Fruit fly (Drosophila melanogaster) ovary, adult (tissue): ENCODE measurements around the gene CG1695.

Experiments used
- CG17801 ChIP-seq: fragments of 200-800 bp; optimal IDR thresholded peaks from 2 replicates; lab custom pipeline; 2019; ENCODE audit warnings: missing biosample characterization, mild to moderate bottlenecking, missing genetic modification characterization, moderate library complexity; ENCODE audit not compliant: partially characterized antibody

CG1695 gene

DNA sequence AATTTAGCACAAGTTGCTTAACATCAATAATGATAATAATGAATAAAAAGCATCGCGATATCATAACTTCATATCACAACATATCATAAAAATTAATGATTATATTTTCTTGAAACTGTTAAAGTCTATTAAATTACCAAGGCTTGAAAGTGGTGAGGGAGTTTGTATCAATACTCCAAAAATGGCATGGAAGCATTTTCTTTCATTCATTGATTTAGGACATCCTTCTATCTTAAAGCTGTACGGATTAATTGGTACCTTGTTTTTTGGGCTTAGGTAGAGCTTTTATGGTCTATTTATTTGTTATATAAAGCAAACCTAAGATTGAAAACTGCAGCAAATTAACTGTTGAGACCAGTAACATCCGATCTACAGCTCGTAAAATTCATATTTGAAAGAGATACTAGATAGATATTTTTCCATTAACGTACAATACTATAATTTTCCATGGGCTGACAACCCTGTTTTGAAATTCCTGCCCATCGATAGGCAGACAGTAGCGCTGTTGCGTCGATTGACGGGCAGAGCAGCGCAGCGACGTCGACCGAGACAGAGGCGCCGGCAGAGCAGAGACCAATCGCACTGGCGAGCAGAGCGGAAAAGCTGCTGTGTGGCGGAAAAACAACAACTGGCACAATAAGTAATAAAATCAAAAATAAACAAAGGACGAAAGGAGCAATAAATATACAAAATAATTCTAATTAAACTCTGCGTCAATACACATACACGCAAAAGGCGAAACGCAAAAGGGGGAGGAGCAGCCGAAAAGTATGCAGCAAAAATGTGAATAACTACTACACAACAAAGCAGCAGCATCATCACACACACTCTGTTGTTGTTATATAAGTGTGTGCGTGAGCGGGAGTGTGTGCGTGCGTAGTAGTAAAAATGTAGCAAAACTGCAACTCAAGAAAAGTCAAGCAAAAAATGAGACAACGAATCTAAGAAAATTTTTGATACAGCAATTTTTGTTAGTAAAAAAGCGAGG lies at the start of gene CG1695:
Gene CG1695, plus strand, starts transcription at position 606 of the 988 bp plus-strand sequence.
- no peak for TF ChIP-seq CG17801

DNA sequence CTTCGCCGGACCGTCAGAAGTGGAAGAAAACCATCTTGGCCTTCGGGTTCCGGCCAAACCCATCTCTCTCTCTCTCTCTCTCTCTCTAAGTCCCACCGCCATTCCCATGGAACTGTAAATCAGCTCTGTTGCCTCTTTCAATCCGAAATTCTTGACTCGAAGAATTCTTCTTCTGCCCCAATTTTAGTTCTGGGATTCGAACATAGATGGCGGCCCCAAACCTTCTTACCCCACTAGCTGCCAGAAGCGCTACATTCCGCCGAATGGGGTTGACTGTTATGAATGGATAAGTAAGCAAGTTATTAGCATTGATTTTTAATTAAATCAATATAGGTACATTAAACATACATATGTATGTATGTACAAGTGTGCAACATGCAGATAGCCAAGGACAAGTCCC lies 47.9 kb upstream of the CG1695 start:
- no peak for TF ChIP-seq CG17801

DNA sequence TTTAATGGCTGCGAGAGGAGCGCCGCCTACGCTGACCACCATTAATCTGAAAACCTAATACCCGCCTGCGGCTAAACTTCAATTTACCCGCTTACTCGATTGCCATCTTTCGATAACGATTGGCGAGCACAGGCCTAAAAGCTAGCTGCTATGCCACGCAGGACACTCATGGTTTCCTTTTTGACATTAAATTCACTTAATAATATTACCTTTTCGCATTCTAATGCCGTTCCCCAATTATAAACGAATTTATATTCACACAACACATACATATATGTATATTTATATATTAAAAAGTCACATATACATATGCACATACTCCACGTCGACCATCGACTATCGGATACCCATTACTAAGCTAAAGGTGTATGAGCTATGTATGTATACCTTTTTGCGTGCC lies 44.1 kb upstream of the CG1695 start:
- no peak for TF ChIP-seq CG17801

DNA sequence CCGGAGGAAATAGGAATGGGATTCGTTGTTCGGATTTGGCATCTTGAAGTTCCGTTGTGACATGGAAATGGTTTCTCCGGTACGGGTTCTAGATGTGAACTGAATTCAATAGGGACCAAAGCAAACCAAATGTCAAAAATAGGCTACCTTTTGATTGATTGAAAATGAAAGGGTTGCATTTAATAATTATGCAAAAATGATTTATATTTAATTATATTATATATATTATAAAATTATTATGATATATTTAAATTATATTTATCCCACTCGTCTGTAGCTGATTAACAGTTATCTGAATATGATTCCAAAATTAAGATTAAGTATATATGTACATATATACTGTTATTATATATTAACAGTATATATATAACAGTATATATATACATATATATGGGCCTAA lies 43.0 kb upstream of the CG1695 start, which contains the start of gene jb:
Gene jb, minus strand, starts transcription at position 101 of the 400 bp plus-strand sequence.
- TF ChIP-seq CG17801, result no peak

DNA sequence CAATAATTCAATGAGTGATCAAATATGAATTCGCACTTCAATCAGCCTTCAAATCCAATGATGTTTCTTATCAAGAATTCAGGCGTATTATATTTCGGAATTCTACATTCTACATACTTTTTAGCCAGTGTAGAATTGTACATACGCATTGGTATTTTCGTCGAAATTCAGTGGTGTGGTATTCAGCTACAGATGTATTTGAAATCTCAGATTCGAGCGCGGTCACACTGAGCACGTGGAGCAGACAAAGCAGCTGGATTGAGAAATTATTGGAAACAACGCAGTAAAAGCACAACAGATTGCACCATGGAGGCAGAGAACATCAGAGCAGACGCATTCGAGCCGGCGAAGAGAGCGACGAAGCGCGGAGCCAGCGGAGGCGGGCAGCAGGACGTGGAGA lies 42.5 kb upstream of the CG1695 start:
- peak; percentile 5 for TF ChIP-seq CG17801

DNA sequence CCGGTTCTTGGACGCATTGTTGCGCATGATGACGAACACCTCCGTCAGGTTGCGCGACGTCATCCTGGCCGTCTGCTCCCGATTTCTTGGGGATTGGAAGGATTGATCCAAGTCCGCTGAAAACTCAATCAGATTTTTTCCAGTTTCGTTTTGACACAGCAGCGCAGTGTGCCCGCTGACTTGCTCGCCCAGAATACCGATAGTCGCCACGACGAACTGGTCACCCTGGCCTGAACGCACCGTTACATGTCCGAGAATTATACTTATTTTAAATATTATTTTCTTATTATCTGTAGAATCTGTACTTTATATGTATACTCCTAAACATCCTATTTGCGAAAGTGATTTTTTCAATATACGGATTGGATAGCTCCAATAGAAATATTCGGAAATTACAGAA lies 40.2 kb upstream of the CG1695 start, which contains the start of gene Syx16:
Gene Syx16, minus strand, starts transcription at position 172 of the 400 bp plus-strand sequence.
- TF ChIP-seq CG17801, result no peak

DNA sequence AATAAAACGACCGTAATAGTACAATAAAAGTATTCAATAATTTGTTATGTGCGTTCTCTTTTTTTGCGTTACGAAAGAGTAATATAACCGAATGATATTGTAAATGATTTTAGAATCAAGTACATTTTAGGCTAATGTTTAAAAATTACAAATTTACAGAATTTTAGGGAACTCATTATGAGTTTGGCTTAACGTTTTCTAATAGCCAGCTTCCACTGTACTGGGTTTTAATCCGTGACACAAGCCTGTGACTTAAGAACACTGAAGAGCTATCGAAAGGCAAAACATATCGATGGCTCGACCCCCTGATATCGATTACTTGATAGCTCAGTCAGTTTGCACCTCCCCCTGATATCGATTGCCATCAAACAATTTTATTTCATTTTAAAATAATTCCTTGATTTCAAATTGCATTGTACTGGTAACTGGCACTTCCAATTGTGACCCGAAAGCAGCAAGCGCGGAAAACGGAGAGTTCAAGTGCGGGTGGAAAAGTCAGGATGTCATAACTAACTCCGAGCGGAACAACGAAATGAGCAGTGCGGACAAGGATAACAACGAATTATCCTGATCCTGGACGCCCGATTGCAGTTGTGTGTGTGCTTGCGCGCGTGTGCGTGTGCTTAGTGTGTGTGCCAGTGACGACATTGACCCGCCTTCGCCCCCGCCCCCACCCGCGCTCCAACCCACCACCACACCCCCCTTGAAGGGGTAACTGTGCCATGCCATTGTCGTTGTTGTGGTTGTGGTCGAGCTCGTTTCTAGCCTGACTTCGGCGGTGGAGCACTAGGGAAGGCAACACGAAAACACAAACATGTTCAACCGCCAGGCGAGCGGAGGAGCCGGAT lies 39.5 kb upstream of the CG1695 start, which contains the start of gene HERC2:
Gene HERC2, plus strand, starts transcription at position 330 of the 848 bp plus-strand sequence.
- TF ChIP-seq CG17801, result no peak

DNA sequence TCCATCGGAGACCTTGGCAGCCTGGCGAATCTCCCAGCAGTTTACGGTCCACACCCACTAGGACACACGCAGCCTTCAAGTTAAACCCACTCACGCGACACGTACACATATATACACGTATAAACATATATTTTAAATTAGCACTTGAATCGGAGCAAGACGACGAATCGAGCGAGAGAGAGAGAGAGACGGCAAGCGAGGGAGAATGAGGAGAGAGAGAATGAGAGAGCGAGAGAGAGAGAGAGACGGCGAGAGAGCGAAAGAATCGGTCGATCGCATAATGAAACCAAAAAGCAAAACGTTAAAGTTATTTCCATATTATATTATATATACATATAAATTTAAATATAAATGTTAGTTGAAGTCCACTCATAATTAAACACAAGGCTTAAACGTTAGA lies 22.1 kb upstream of the CG1695 start:
- no peak for TF ChIP-seq CG17801

DNA sequence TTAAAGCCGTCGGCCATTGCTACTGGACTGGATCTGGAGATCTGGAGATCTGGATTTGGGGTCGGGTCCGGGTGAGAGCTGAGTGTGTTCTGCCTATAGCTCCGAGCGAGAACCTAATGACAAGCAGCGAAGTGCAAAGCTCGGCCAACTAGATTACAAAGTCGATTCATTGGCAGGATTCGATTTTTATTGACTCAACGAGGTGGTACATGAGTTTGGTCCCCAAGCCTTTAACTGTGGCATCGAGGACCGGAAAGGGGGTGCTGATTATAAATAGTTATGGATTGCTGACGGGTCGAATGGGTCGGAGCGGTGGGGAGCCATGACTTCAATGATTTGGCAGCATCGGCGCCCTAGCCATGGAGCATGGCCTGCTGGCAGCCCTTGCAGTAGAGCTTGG lies 20.3 kb upstream of the CG1695 start, which contains the start of gene CG15459:
Gene CG15459, minus strand, starts transcription at position 101 of the 400 bp plus-strand sequence.
- TF ChIP-seq CG17801, result no peak

DNA sequence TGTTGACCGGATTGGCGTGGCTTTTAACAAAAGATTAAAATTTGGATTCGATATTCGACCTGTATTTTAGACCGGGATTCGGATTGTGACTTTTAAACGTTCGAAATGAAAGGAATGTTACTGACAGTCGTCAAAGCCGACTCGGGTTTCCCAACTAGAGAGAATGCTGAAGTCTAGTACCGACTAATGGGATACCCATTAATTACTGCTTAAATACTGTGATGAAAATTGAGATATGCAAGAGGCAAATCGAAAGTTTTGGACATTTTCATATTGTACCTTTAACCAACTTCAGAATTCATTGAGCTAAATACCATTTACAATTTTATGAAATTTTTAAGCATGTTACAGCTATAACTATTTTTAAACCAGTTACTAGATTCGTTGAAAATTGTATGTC lies 19.7 kb upstream of the CG1695 start, which contains the start of gene CG15458:
Gene CG15458, minus strand, starts transcription at position 101 of the 400 bp plus-strand sequence.
- no peak for TF ChIP-seq CG17801

DNA sequence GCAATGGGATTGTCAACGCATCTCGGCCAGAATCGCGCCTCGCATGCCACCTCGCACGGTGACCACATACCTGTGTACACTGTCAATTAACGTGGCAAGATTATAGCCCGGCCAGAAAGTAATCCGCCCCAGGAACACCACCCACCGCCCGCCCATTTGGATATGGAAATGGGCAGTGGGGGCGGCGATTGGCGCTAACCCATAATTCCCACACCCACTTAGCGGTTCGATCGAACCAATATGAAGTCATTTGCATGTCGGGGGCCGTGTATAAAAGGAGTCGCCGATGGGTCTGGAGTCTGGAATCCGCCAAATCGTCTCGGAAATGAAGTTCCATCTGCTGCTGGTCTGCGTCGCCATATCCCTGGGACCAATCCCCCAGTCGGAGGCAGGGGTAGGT lies 18.3 kb upstream of the CG1695 start, which contains the start of gene Obp19a:
Gene Obp19a, plus strand, starts transcription at position 301 of the 400 bp plus-strand sequence.
- no peak for TF ChIP-seq CG17801

DNA sequence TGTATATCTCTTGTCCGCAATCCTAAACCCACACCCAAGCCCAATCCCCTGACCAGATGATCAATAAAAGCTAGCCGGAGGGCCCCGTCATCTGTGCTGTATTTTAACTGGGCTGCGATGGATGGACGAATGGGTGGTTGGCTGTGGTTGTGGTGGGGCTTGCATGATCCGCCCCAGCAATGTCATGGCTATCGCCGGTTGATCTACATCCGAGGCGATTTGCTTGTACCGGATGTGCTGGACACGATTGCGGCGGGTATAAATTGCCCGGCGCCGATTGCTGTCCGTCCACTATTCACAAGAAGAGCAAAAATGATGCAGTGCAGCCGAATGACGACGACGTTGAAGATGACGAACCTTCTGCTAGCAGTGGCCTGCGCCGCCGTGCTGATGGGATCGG lies 17.3 kb upstream of the CG1695 start, which contains the start of gene Obp19b:
Gene Obp19b, plus strand, starts transcription at position 301 of the 400 bp plus-strand sequence.
- no peak for TF ChIP-seq CG17801

DNA sequence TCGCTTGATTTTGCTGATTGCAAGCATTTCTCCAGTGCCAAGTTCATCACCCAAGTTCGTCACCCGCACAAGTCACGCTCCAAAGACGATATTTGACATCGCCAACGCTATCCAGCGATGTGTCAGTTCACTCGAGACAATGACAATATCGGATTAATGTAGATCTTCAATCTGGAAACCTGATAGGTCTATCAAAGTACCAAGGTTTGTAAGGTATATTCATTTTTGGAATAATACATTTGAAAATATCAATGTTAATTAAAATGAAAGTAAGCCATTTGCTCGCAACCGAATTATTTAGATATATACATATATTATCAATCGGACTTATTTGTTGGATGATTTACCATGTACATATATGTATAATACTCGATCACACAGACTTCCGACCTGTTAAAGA lies 14.9 kb upstream of the CG1695 start, which contains the start of gene Obp19c:
Gene Obp19c, minus strand, starts transcription at position 101 of the 400 bp plus-strand sequence.
- TF ChIP-seq CG17801, result no peak

DNA sequence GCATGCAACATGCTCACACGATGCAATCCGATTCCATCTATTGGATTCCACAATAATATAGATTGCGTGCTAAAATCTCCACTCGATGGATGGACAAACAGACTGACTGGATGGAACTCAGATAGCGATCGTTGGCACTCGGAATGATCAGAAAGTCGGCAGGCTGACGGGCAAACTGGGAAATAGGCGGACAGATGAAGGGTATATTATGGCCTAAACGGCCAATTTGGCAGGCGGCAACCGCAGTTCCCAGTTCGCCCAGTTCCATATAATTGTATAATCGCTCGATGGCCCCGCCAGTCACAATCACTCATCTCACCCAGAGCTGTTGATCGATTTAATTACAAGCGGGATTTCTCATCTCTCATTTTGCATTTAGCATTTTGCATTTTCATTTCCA lies 14.4 kb upstream of the CG1695 start, which contains the start of gene Obp19d:
Gene Obp19d, plus strand, starts transcription at position 301 of the 400 bp plus-strand sequence.
- no peak for TF ChIP-seq CG17801

DNA sequence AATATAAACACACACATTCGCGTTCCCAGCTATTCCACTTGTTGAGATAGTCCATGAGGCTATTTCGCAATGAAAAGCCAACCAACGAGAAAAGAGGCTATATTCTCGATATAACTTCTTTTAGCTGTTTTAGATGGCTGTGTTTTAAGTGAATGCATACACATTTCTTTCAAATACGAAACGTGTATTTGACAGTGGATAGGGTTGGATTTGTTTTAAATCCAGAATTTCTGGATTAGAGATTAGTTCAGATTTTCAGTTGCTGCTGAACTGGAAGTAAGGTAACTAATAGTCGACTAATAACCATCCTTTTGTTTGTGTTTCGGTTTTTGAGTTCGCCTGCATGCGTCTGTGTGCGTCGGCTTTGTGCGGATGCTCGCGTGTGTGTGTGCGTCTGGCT lies 10.6 kb upstream of the CG1695 start:
- TF ChIP-seq CG17801, result no peak

DNA sequence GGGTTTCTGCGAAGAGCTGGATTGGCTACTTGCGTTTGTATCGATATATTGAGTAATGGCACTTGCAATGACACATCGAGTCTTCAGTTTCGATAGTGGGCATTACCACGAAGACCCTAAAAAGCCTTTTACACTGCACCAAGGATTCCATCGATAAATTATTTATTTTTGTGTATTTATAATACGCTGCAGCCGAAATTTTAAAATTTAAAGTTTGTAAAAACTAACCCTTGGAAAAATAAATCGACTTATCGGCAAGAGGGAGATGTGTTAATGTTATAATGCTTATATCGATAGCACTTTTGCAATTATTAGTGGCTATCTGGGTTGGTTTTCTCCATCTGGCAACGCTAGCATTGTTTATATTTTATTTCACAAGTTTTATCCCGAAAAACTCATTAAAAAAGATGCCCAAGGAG lies 10.0 kb upstream of the CG1695 start, which contains the start of the genes Pp4-19C and cactin:
Gene Pp4-19C, minus strand, starts transcription at position 256 of the 419 bp plus-strand sequence.
Gene cactin, plus strand, starts transcription at position 323 of the 419 bp plus-strand sequence.
- TF ChIP-seq CG17801, result peak; percentile 36
